Worm (Caenorhabditis elegans) whole organism, mixed stage, embryonic: Measurements from ENCODE around the gene C02F5.14.

ENCODE experiments used
- flh-1 ChIP-seq: fragments of 200-800 bp; sonication (Bioruptor generic); optimal IDR thresholded peaks from 2 replicates; lab custom pipeline; 2018; ENCODE audit warnings: mild to moderate bottlenecking, missing genetic modification characterization, moderate library complexity, missing compliant biosample characterization
- lin-13 ChIP-seq: fragments of 150-350 bp; optimal IDR thresholded peaks from 2 replicates; lab custom pipeline; 2014; ENCODE audit warnings: missing biosample characterization, missing genetic modification characterization
- lin-32 ChIP-seq: fragments of 200-800 bp; sonication (Bioruptor generic); optimal IDR thresholded peaks from 2 replicates; lab custom pipeline; 2018; ENCODE audit warnings: mild to moderate bottlenecking, missing genetic modification characterization, missing compliant biosample characterization
- mab-5 ChIP-seq: fragments of 150-350 bp; optimal IDR thresholded peaks from 2 replicates; lab custom pipeline; 2014; ENCODE audit warnings: missing biosample characterization, missing genetic modification characterization
- nhr-28 ChIP-seq: fragments of 150-350 bp; optimal IDR thresholded peaks from 2 replicates; lab custom pipeline; 2014; ENCODE audit warnings: missing biosample characterization, missing genetic modification characterization
- nhr-76 ChIP-seq: sonication (generic microtip); optimal IDR thresholded peaks from 2 replicates; lab custom pipeline; 2017; ENCODE audit warnings: missing biosample characterization, missing genetic modification characterization
- pha-4 ChIP-seq: fragments of 150-350 bp; optimal IDR thresholded peaks from 2 replicates; lab custom pipeline; 2018; ENCODE audit warnings: missing biosample characterization, missing genetic modification reagents, missing genetic modification characterization
- unc-120 ChIP-seq: sonication (generic microtip); optimal IDR thresholded peaks from 2 replicates; lab custom pipeline; 2017; ENCODE audit warnings: missing genetic modification characterization, missing compliant biosample characterization; ENCODE audit not compliant: poor library complexity, severe bottlenecking

DNA sequence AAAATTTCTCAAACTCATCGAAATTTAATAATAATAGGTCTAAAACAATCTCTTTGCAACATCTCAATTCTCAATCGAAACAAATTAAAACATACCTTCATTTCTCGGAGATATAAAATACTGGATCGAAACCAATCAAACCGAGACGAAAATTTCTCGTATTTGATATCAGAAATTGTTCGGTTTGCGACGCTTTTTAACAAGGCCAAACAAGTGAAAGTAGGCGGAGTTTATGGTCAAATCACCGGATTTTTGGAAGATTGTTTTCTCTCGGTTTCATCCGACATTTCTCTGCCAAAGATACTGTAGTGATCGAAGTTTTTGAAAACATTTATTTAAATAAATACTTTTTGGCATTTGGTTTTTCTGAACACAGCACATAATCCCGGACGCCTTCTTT, at the start of gene C02F5.14:
- TF ChIP-seq unc-120 (tag; lab: Kevin White, UChicago) (no peak), mab-5 (tag; lab: Kevin White, UChicago) (no peak), lin-32 (GFP tag; lab: Kevin White, UChicago) (no peak), flh-1 (GFP tag; lab: Kevin White, UChicago) (no peak), nhr-28 (no peak), lin-13 (tag; lab: Kevin White, UChicago) (no peak), pha-4 (tag; lab: Kevin White, UChicago) (no peak), nhr-76 (tag; lab: Kevin White, UChicago) (no peak)
